Worm (Caenorhabditis elegans) whole organism, midembryonic: ENCODE results near the gene wbp-2.

Experiments used
- T22C8.4 ChIP-seq: fragments of 200-800 bp; sonication (Bioruptor generic); IDR thresholded peaks from 2 replicates; pipeline ENCODE4 v1.3.6; 2022; ENCODE audit warnings: missing genetic modification characterization, missing compliant biosample characterization
- cog-1 ChIP-seq: sonication (generic microtip); optimal IDR thresholded peaks from 2 replicates; lab custom pipeline; 2016; ENCODE audit warnings: missing genetic modification characterization, missing compliant biosample characterization
- flt-1 ChIP-seq: fragments of 200-800 bp; sonication (Bioruptor generic); IDR thresholded peaks from 2 replicates; pipeline ENCODE4 v1.3.6; 2022; ENCODE audit warnings: missing genetic modification characterization, missing compliant biosample characterization
- klf-2 ChIP-seq: fragments of 200-800 bp; sonication (Bioruptor generic); conservative IDR thresholded peaks from 2 replicates; pipeline ENCODE4 v1.3.6; 2022; ENCODE audit warnings: missing genetic modification reagents, missing genetic modification characterization, missing compliant biosample characterization
- med-1 ChIP-seq: sonication (generic microtip); optimal IDR thresholded peaks from 2 replicates; lab custom pipeline; 2017; ENCODE audit warnings: missing genetic modification characterization, mild to moderate bottlenecking, missing compliant biosample characterization, antibody characterized with exemption, missing genetic modification reagents; ENCODE audit not compliant: insufficient read depth
- ref-1 ChIP-seq: fragments of 200-800 bp; sonication (Bioruptor generic); conservative IDR thresholded peaks from 2 replicates; pipeline ENCODE4 v1.3.6; 2022; ENCODE audit warnings: missing genetic modification reagents, missing genetic modification characterization, missing compliant biosample characterization
- tab-1 ChIP-seq: fragments of 200-800 bp; sonication (Bioruptor generic); IDR thresholded peaks from 2 replicates; pipeline ENCODE4 v1.3.6; 2022; ENCODE audit warnings: missing genetic modification characterization, missing compliant biosample characterization
- ztf-23 ChIP-seq: fragments of 200-800 bp; sonication (Bioruptor generic); IDR thresholded peaks from 2 replicates; pipeline ENCODE4 v1.3.6; 2022; ENCODE audit warnings: missing genetic modification reagents, missing genetic modification characterization, missing compliant biosample characterization
- ztf-29 ChIP-seq: fragments of 200-800 bp; sonication (Bioruptor generic); IDR thresholded peaks from 2 replicates; pipeline ENCODE4 v1.3.6; 2022; ENCODE audit warnings: missing genetic modification reagents, missing genetic modification characterization, missing compliant biosample characterization

wbp-2 gene

DNA sequence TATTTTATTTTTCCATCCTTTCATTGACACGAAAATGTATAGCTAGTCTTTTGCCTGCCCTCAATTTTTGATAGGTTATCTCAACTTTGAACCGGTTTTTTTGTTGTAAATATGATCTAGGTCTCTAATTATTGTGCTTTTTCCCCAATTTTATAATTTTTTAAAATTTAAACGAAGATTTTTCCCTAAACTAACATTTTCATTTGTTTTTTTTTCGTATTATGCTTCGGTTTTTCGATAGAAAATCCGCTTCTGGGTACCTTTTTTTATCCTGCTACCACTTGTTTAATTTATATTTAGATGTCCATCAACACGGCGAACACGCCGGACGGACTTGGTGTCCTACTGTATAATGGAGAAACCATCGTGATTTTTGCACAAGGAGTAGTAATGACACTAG, at the start of gene wbp-2:
TSS of gene wbp-2 (plus strand) at position 301 of the 400 bp plus-strand sequence.
- TF ChIP-seq ztf-23 (GFP tag; lab: Robert Waterston, UW) (no peak), cog-1 (no peak), klf-2 (GFP tag; lab: Robert Waterston, UW) (no peak), T22C8.4 (GFP tag; lab: Robert Waterston, UW) (no peak), flt-1 (GFP tag; lab: Robert Waterston, UW) (no peak), ref-1 (GFP tag; lab: Robert Waterston, UW) (no peak), tab-1 (no peak), med-1 (GFP tag; lab: Kevin White, UChicago) (no peak), ztf-29 (GFP tag; lab: Robert Waterston, UW) (no peak)

DNA sequence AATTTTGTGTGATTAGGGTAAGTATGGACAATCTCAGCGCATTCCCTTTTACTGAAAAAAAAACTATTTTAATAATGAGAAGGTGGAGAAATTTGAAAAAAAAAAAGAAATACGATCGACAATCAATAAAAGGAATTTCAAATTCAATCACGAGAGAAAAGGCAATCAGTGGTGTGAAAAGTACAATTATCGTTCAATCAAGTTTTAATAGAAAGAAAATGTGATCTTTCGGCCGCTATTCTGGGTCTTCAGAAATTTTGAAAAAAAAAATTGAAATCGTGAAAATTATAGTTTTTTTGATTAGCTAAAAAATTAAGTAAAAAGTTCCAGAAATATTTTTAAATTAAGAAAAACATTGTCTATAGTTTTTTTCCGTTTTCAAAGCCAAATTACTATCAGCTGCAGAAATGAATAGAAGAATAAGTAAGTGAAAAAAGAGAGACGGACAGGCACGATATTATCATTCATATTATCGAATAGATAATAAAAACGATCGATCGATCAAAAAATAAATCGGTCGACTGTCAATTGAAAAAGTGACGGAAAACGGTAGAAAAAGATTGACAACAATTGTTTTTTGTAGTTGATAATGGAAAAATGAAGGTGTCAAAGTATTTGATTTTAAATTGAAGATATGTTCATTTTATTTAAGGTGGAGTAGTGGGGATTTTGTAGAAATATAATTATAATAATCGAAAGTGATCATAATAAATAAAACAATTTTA, 49.4 kb upstream of the wbp-2 start, which contains the start of gene gldi-3:
TSS of gene gldi-3 (minus strand) at position 51 of the 725 bp plus-strand sequence.
- no peak for TF ChIP-seq med-1 (GFP tag; lab: Kevin White, UChicago)
- TF ChIP-seq ztf-23 (GFP tag; lab: Robert Waterston, UW) = no peak
- TF ChIP-seq ref-1 (GFP tag; lab: Robert Waterston, UW) = no peak
- TF ChIP-seq T22C8.4 (GFP tag; lab: Robert Waterston, UW) = no peak
- no peak for TF ChIP-seq cog-1
- TF ChIP-seq tab-1 = no peak
- no peak for TF ChIP-seq klf-2 (GFP tag; lab: Robert Waterston, UW)
- TF ChIP-seq ztf-29 (GFP tag; lab: Robert Waterston, UW) = no peak

DNA sequence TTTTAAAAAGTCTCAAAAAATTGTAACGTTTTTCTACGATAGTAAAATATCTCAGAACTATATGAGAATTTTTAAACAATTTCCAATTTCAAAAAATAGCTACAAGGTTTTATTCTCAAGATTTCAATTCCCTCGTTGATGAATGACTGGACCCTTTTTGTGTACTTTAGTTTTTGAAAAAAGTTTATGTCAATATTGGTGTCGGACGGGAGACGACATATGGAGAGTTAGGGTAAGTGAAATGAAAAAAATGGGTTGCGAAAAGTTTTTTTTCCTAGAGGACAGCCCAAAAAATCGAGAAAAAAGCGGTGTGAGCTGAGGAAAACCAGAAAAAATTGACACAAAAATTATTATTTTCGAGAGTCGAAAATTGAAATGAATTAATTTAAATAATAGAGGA, 48.7 kb upstream of the wbp-2 start:
- TF ChIP-seq T22C8.4 (GFP tag; lab: Robert Waterston, UW) (no peak), ztf-29 (GFP tag; lab: Robert Waterston, UW) (no peak), klf-2 (GFP tag; lab: Robert Waterston, UW) (no peak), ztf-23 (GFP tag; lab: Robert Waterston, UW) (no peak), cog-1 (no peak), med-1 (GFP tag; lab: Kevin White, UChicago) (no peak), tab-1 (no peak), flt-1 (GFP tag; lab: Robert Waterston, UW) (no peak), ref-1 (GFP tag; lab: Robert Waterston, UW) (no peak)

DNA sequence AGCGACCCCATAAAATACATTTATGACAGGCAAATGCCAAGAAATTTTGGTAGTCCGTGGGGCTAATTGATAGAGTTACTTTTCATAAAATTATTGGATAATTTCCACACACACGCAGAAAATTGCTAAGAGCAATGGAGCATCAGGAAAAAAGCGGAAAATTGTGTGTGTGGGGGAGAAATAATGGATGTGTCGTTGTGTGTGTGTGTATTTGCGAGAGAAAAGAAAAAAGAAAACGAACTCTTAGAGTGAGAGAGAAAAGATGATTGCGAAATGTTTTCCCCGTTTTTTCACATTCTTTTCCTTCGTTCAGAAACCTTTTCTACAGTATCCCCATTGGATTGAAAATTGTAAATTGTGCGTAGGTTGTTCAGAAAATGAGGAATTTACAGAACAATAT, 48.0 kb upstream of the wbp-2 start:
- TF ChIP-seq tab-1 (no peak), klf-2 (GFP tag; lab: Robert Waterston, UW) (no peak), ref-1 (GFP tag; lab: Robert Waterston, UW) (no peak), ztf-23 (GFP tag; lab: Robert Waterston, UW) (no peak)

DNA sequence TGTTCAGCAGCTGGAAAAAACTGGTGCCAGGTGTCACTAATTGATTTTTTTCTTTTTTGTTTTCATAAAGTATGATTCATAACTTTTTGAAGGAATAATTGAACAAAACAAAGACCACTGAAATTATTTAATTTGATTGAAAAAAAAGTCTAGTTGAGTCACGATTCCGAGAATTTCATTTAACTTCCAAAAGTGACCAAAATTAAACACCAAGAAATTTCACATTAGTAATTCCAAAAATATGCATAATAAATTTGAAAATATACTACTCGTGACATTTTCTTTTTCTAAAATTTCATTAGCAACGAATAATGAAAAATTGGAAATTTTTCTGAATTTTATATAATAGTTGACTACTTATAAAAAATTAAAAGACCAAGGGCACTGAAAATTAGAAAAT, 47.5 kb upstream of the wbp-2 start:
- TF ChIP-seq flt-1 (GFP tag; lab: Robert Waterston, UW) = no peak
- no peak for TF ChIP-seq med-1 (GFP tag; lab: Kevin White, UChicago)
- no peak for TF ChIP-seq cog-1
- no peak for TF ChIP-seq ref-1 (GFP tag; lab: Robert Waterston, UW)
- no peak for TF ChIP-seq klf-2 (GFP tag; lab: Robert Waterston, UW)
- TF ChIP-seq tab-1 = no peak
- TF ChIP-seq ztf-23 (GFP tag; lab: Robert Waterston, UW) = no peak
- TF ChIP-seq ztf-29 (GFP tag; lab: Robert Waterston, UW) = no peak
- no peak for TF ChIP-seq T22C8.4 (GFP tag; lab: Robert Waterston, UW)

DNA sequence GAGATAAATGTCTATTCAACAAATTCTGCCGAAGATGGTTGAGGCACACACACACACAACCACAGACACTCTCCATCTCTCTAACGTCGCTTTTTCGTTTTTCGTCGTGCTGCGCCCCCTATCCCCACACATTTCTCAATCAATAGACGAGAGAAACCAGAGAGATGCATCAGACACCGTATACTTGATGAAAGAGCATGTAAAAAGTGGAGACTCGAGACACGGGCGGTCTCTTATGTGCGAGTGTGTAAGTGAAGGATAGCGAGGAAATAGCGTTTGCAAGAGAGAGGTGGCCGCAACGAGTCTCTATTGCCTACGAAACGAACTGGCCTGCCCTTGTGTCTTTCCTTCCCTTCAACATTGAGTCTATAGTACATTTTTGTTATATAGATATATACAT, 46.8 kb upstream of the wbp-2 start:
- TF ChIP-seq ztf-29 (GFP tag; lab: Robert Waterston, UW) (no peak), ztf-23 (GFP tag; lab: Robert Waterston, UW) (peak; percentile 58; the same call in 1 of the 2 replicates), med-1 (GFP tag; lab: Kevin White, UChicago) (no peak), T22C8.4 (GFP tag; lab: Robert Waterston, UW) (peak; percentile 90), ref-1 (GFP tag; lab: Robert Waterston, UW) (no peak), flt-1 (GFP tag; lab: Robert Waterston, UW) (peak; percentile 66; the same call in 1 of the 2 replicates), klf-2 (GFP tag; lab: Robert Waterston, UW) (no peak), tab-1 (no peak), cog-1 (peak; percentile 79)

DNA sequence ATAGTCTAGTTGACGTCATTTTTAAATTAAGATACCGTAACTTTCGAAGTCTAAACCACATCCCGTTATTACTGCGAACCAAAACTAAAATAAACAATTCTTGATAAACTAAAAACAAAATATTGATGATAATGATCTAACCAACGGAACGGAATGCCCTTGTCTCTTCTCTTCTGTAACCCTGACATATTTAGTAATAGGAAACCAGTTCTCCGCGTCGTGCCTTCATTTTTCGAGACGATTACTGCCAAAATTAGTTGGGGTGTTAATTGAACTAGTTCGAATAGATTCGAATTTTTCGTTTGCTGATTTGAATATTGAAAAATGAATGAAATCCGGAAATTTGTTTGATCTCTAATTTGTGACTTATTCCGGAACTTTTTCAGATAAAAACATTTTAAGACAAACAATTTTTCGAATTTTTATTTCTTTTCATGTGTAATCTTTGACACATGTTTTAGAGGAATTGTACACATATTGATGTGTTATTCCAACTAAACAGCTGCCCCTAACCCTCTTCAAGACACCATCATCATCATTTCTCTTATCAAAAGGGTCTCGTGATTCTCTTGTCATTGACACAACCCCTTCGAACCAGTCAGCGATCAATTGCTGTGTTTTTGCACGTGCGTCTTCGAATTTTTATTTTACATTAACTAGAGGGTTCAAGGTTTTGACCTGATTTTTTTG, 45.8 kb upstream of the wbp-2 start:
- TF ChIP-seq flt-1 (GFP tag; lab: Robert Waterston, UW) (no peak), ztf-23 (GFP tag; lab: Robert Waterston, UW) (no peak), ref-1 (GFP tag; lab: Robert Waterston, UW) (no peak), cog-1 (no peak), ztf-29 (GFP tag; lab: Robert Waterston, UW) (no peak), T22C8.4 (GFP tag; lab: Robert Waterston, UW) (no peak), tab-1 (no peak), med-1 (GFP tag; lab: Kevin White, UChicago) (no peak), klf-2 (GFP tag; lab: Robert Waterston, UW) (no peak)

DNA sequence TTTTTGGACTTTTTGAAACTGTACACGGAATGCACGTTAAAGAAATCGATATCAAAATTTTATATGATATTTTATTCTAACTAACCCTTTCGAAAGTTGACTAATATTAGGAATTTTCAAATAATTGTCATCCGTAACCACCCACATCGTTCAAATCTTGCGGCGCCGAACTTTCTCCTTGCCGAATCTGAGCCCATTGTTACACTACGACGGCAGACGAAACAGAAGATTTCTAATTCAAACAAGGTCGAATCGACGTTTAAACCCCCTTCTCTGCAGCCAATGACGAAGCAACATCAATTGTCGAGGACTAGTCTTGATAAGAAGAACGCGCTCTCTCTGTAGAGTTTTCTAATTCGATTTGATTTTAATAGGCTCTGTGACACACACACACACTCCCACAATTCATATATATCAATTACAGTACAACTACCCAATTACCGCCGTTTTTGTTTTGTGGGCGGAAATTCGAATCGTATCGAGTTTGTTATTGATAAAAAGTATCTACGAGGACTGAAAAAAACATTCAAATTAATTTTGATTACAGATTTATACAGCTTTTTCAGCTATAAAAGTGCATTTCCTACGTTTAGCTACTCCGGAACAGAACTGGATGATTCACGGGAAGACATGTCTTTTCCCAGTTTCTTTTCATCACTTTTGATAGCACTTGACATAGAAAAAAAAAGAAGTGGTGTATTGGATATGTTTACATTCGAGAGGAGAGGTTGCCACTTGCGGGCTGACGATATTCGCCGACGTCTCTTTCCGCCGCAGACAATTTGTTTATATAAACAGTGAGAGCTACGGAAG, 45.0 kb upstream of the wbp-2 start:
- TF ChIP-seq tab-1 (no peak), ref-1 (GFP tag; lab: Robert Waterston, UW) (no peak), klf-2 (GFP tag; lab: Robert Waterston, UW) (no peak), ztf-29 (GFP tag; lab: Robert Waterston, UW) (no peak), T22C8.4 (GFP tag; lab: Robert Waterston, UW) (no peak), cog-1 (no peak), ztf-23 (GFP tag; lab: Robert Waterston, UW) (no peak), flt-1 (GFP tag; lab: Robert Waterston, UW) (no peak)
